Fruit fly (Drosophila melanogaster) whole organism, prepupa: ENCODE measurements around the gene opm.

ENCODE experiments used
- Blimp-1 ChIP-seq: fragments of 200-800 bp; sonication (Bioruptor generic); optimal IDR thresholded peaks from 3 replicates; lab custom pipeline; 2017; ENCODE audit warnings: missing biosample characterization, missing genetic modification characterization, mild to moderate bottlenecking, moderate library complexity, missing genetic modification reagents
- CG10631 ChIP-seq: fragments of 200-800 bp; sonication (Bioruptor generic); optimal IDR thresholded peaks from 2 replicates; lab custom pipeline; 2016; ENCODE audit warnings: missing biosample characterization, missing genetic modification characterization
- CG32006 ChIP-seq: fragments of 200-800 bp; sonication (Bioruptor generic); optimal IDR thresholded peaks from 3 replicates; lab custom pipeline; 2017; ENCODE audit warnings: missing biosample characterization, mild to moderate bottlenecking, missing genetic modification characterization
- CG34406 ChIP-seq: fragments of 200-800 bp; sonication (Bioruptor generic); optimal IDR thresholded peaks from 3 replicates; lab custom pipeline; 2016; ENCODE audit warnings: missing biosample characterization, missing genetic modification characterization
- CG6792 ChIP-seq: fragments of 200-800 bp; sonication (Bioruptor generic); optimal IDR thresholded peaks from 3 replicates; lab custom pipeline; 2016; ENCODE audit warnings: missing biosample characterization, missing genetic modification characterization
- CG8319 ChIP-seq: fragments of 200-800 bp; sonication (Bioruptor generic); optimal IDR thresholded peaks from 3 replicates; lab custom pipeline; 2016; ENCODE audit warnings: missing biosample characterization, missing genetic modification characterization
- Eip93F ChIP-seq: fragments of 200-800 bp; sonication (Bioruptor generic); optimal IDR thresholded peaks from 2 replicates; lab custom pipeline; 2016; ENCODE audit warnings: missing biosample characterization, mild to moderate bottlenecking, missing genetic modification characterization
- Gug ChIP-seq: fragments of 200-800 bp; sonication (Bioruptor generic); IDR thresholded peaks from 2 replicates; pipeline ENCODE4 v1.3.6; 2022; ENCODE audit warnings: missing biosample characterization, missing genetic modification characterization
- Hr38 ChIP-seq: sonication (Bioruptor generic); optimal IDR thresholded peaks from 2 replicates; lab custom pipeline; 2016; ENCODE audit warnings: missing biosample characterization, missing genetic modification characterization
- Met ChIP-seq: fragments of 200-800 bp; sonication (Bioruptor generic); optimal IDR thresholded peaks from 3 replicates; lab custom pipeline; 2016; ENCODE audit warnings: missing biosample characterization, missing genetic modification characterization
- achi ChIP-seq: fragments of 200-800 bp; sonication (Bioruptor generic); optimal IDR thresholded peaks from 3 replicates; lab custom pipeline; 2016; ENCODE audit warnings: missing biosample characterization, missing genetic modification characterization
- dac ChIP-seq: fragments of 200-800 bp; sonication (Bioruptor generic); optimal IDR thresholded peaks from 2 replicates; lab custom pipeline; 2017; ENCODE audit warnings: missing biosample characterization, mild to moderate bottlenecking, missing genetic modification characterization
- esn ChIP-seq: fragments of 200-800 bp; sonication (Bioruptor generic); optimal IDR thresholded peaks from 2 replicates; lab custom pipeline; 2016; ENCODE audit warnings: missing biosample characterization, mild to moderate bottlenecking, missing genetic modification characterization, moderate library complexity
- fd59A ChIP-seq: fragments of 200-800 bp; sonication (Bioruptor generic); optimal IDR thresholded peaks from 2 replicates; lab custom pipeline; 2017; ENCODE audit warnings: missing biosample characterization, mild to moderate bottlenecking, missing genetic modification characterization, missing genetic modification reagents
- fkh ChIP-seq: fragments of 200-800 bp; sonication (Bioruptor generic); optimal IDR thresholded peaks from 3 replicates; lab custom pipeline; 2017; ENCODE audit warnings: missing biosample characterization, mild to moderate bottlenecking, missing genetic modification characterization, moderate library complexity
- lz ChIP-seq: fragments of 200-800 bp; sonication (Bioruptor generic); optimal IDR thresholded peaks from 3 replicates; lab custom pipeline; 2016; ENCODE audit warnings: missing biosample characterization, missing genetic modification characterization
- net ChIP-seq: fragments of 200-800 bp; sonication (Bioruptor generic); optimal IDR thresholded peaks from 3 replicates; lab custom pipeline; 2016; ENCODE audit warnings: missing biosample characterization, missing genetic modification characterization
- svp ChIP-seq: fragments of 200-800 bp; sonication (Bioruptor generic); peaks from one replicate; lab custom pipeline; 2016; ENCODE audit warnings: missing biosample characterization, missing genetic modification characterization

Gene opm

dm6 chrX:15021021-15021477, 45.2 kb downstream of the opm start (continued):
- TF ChIP-seq CG6792, result peak; percentile 76
- peak; percentile 14 for TF ChIP-seq fkh
- TF ChIP-seq CG8319 (GFP tag; lab: Kevin White, UChicago), result peak; percentile 62
- peak; percentile 80 for TF ChIP-seq CG32006
- peak; percentile 2 for TF ChIP-seq dac (GFP tag; lab: Kevin White, UChicago)
- TF ChIP-seq net (GFP tag; lab: Kevin White, UChicago), result peak; percentile 79
- TF ChIP-seq CG34406 (GFP tag; lab: Kevin White, UChicago), result peak; percentile 82
- peak; percentile 71 for TF ChIP-seq fd59A
- peak; percentile 45 for TF ChIP-seq lz (GFP tag; lab: Kevin White, UChicago)
- peak; percentile 64 for TF ChIP-seq Met (GFP tag; lab: Kevin White, UChicago)
- TF ChIP-seq Eip93F (GFP tag; lab: Kevin White, UChicago), result no peak
- TF ChIP-seq Gug (GFP tag; lab: Robert Waterston, UW), result peak; percentile 74
- peak; percentile 88 for TF ChIP-seq svp
- peak; percentile 85 for TF ChIP-seq achi (GFP tag; lab: Kevin White, UChicago)
- no peak for TF ChIP-seq Hr38 (GFP tag; lab: Kevin White, UChicago)
- TF ChIP-seq CG10631 (GFP tag; lab: Kevin White, UChicago), result peak; percentile 86
- peak; percentile 74 for TF ChIP-seq esn (GFP tag; lab: Kevin White, UChicago)
- TF ChIP-seq, all 60 proteins: peak for 56

- TF ChIP-seq Blimp-1 (GFP tag; lab: Kevin White, UChicago) (no peak), svp (peak; percentile 31), Met (GFP tag; lab: Kevin White, UChicago) (no peak)
Observed at dm6 chrX:15019413-15019812, 46.8 kb downstream of the opm start.
